Fruit fly (Drosophila melanogaster) whole organism, embryonic: ENCODE data around the gene CG11378.
A peak's percentile ranks its signal among the peaks of the same experiment; 100 is the strongest.

ENCODE experiments used
- Antp ChIP-seq: fragments of 200-800 bp; sonication (Bioruptor generic); optimal IDR thresholded peaks from 3 replicates; lab custom pipeline; 2016; ENCODE audit warnings: missing biosample characterization, missing genetic modification characterization
- Atf3 ChIP-seq: fragments of 200-800 bp; sonication (Bioruptor generic); optimal IDR thresholded peaks from 3 replicates; lab custom pipeline; 2016; ENCODE audit warnings: missing biosample characterization, missing genetic modification characterization
- Bgb ChIP-seq: fragments of 200-800 bp; sonication (Bioruptor generic); IDR thresholded peaks from 2 replicates; pipeline ENCODE4 v1.3.6; 2022; ENCODE audit warnings: missing biosample characterization, missing genetic modification characterization; ENCODE audit not compliant: partially characterized antibody
- CG1024 ChIP-seq: fragments of 200-800 bp; sonication (Bioruptor generic); IDR thresholded peaks from 2 replicates; pipeline ENCODE4 v1.3.6; 2022; ENCODE audit warnings: missing biosample characterization, missing genetic modification characterization
- CG10366 ChIP-seq: fragments of 200-800 bp; sonication (Bioruptor generic); IDR thresholded peaks from 2 replicates; pipeline ENCODE4 v1.3.6; 2022; ENCODE audit warnings: missing biosample characterization, missing genetic modification characterization
- CG11398 ChIP-seq: fragments of 200-800 bp; sonication (Bioruptor generic); optimal IDR thresholded peaks from 2 replicates; lab custom pipeline; 2016; ENCODE audit warnings: missing biosample characterization, missing genetic modification characterization
- CG11456 ChIP-seq: fragments of 200-800 bp; sonication (Bioruptor generic); IDR thresholded peaks from 3 replicates; pipeline ENCODE4 v1.3.6; 2022; ENCODE audit warnings: missing biosample characterization, missing genetic modification characterization
- CG11723 ChIP-seq: fragments of 200-800 bp; sonication (Bioruptor generic); optimal IDR thresholded peaks from 2 replicates; lab custom pipeline; 2017; ENCODE audit warnings: missing biosample characterization, mild to moderate bottlenecking, missing genetic modification characterization
- CG12659 ChIP-seq: fragments of 200-800 bp; sonication (Bioruptor generic); optimal IDR thresholded peaks from 3 replicates; lab custom pipeline; 2017; ENCODE audit warnings: mild to moderate bottlenecking, missing biosample characterization, missing genetic modification reagents, missing genetic modification characterization
- CG16813 ChIP-seq: fragments of 200-800 bp; sonication (Bioruptor generic); IDR thresholded peaks from 3 replicates; pipeline ENCODE4 v1.3.6; 2022; ENCODE audit warnings: missing biosample characterization, missing genetic modification characterization; ENCODE audit not compliant: partially characterized antibody
- CG17385 ChIP-seq: fragments of 200-800 bp; sonication (Bioruptor generic); optimal IDR thresholded peaks from 3 replicates; lab custom pipeline; 2018; ENCODE audit warnings: missing biosample characterization, mild to moderate bottlenecking, missing genetic modification characterization
- CG1792 ChIP-seq: fragments of 200-800 bp; sonication (Bioruptor generic); optimal IDR thresholded peaks from 2 replicates; lab custom pipeline; 2016; ENCODE audit warnings: missing biosample characterization, missing genetic modification characterization
- CG3065 ChIP-seq: fragments of 200-800 bp; sonication (Bioruptor generic); optimal IDR thresholded peaks from 2 replicates; lab custom pipeline; 2016; ENCODE audit warnings: missing biosample characterization, missing genetic modification characterization
- CG31224 ChIP-seq: fragments of 200-800 bp; sonication (Bioruptor generic); IDR thresholded peaks from 2 replicates; pipeline ENCODE4 v1.3.6; 2022; ENCODE audit warnings: missing biosample characterization, missing genetic modification characterization
- CG34422 ChIP-seq: fragments of 200-800 bp; sonication (Bioruptor generic); IDR thresholded peaks from 3 replicates; pipeline ENCODE4 v1.3.6; 2022; ENCODE audit warnings: missing biosample characterization, missing genetic modification characterization
- CG42726 ChIP-seq: fragments of 200-800 bp; sonication (Bioruptor generic); IDR thresholded peaks from 2 replicates; pipeline ENCODE4 v1.3.6; 2022; ENCODE audit warnings: missing biosample characterization, missing genetic modification characterization; ENCODE audit not compliant: partially characterized antibody
- CG4360 ChIP-seq: fragments of 200-800 bp; sonication (Bioruptor generic); IDR thresholded peaks from 2 replicates; pipeline ENCODE4 v1.3.6; 2022; ENCODE audit warnings: missing biosample characterization, missing genetic modification characterization
- CG6765 ChIP-seq: fragments of 200-800 bp; sonication (Bioruptor generic); optimal IDR thresholded peaks from 3 replicates; lab custom pipeline; 2017; ENCODE audit warnings: missing biosample characterization, mild to moderate bottlenecking, missing genetic modification characterization
- CG8281 ChIP-seq: fragments of 200-800 bp; sonication (Bioruptor generic); optimal IDR thresholded peaks from 2 replicates; lab custom pipeline; 2018; ENCODE audit warnings: missing biosample characterization, mild to moderate bottlenecking, missing genetic modification characterization, moderate library complexity
- CG8290 ChIP-seq, 3 experiments: fragments of 200-800 bp; sonication (Bioruptor generic); optimal IDR thresholded peaks; 2 replicates each; lab custom pipeline; 2016 to 2019; ENCODE audit warnings: missing biosample characterization in 3 of 3, missing genetic modification characterization in 3 of 3, mild to moderate bottlenecking in 2 of 3, moderate library complexity in 1 of 3
- CG8359 ChIP-seq: fragments of 200-800 bp; sonication (Bioruptor generic); optimal IDR thresholded peaks from 2 replicates; lab custom pipeline; 2017; ENCODE audit warnings: missing biosample characterization, mild to moderate bottlenecking, missing genetic modification characterization, borderline replicate concordance
- CTCF ChIP-seq: fragments of 200-800 bp; sonication (Bioruptor generic); optimal IDR thresholded peaks from 2 replicates; lab custom pipeline; 2017; ENCODE audit warnings: missing biosample characterization, mild to moderate bottlenecking, missing genetic modification characterization, moderate library complexity
- CoRest ChIP-seq: fragments of 200-800 bp; sonication (Bioruptor generic); optimal IDR thresholded peaks from 3 replicates; lab custom pipeline; 2018; ENCODE audit warnings: missing biosample characterization, mild to moderate bottlenecking, missing genetic modification characterization, moderate library complexity
- D19B ChIP-seq: fragments of 200-800 bp; sonication (Bioruptor generic); optimal IDR thresholded peaks from 2 replicates; lab custom pipeline; 2017; ENCODE audit warnings: missing biosample characterization, mild to moderate bottlenecking, missing genetic modification characterization
- Deaf1 ChIP-seq: fragments of 200-800 bp; optimal IDR thresholded peaks from 3 replicates; lab custom pipeline; 2019; ENCODE audit warnings: missing biosample characterization, mild to moderate bottlenecking, missing genetic modification characterization, moderate library complexity
- Doc3 ChIP-seq: fragments of 200-800 bp; sonication (Bioruptor generic); IDR thresholded peaks from 3 replicates; pipeline ENCODE4 v1.3.6; 2022; ENCODE audit warnings: missing biosample characterization, missing genetic modification characterization; ENCODE audit not compliant: partially characterized antibody
- Elba2 ChIP-seq: fragments of 200-800 bp; sonication (Bioruptor generic); optimal IDR thresholded peaks from 3 replicates; lab custom pipeline; 2016; ENCODE audit warnings: missing biosample characterization, missing genetic modification characterization
- Ets65A ChIP-seq: fragments of 200-800 bp; sonication (Bioruptor generic); peaks from one replicate; lab custom pipeline; 2016; ENCODE audit warnings: missing biosample characterization, missing genetic modification characterization
- HmgZ ChIP-seq: fragments of 200-800 bp; sonication (Bioruptor generic); optimal IDR thresholded peaks from 2 replicates; lab custom pipeline; 2018; ENCODE audit warnings: missing biosample characterization, mild to moderate bottlenecking, missing genetic modification characterization
- ac ChIP-seq: fragments of 200-800 bp; sonication (Bioruptor generic); optimal IDR thresholded peaks from 3 replicates; lab custom pipeline; 2017; ENCODE audit warnings: missing biosample characterization, mild to moderate bottlenecking, missing genetic modification characterization
- az2 ChIP-seq: fragments of 200-800 bp; sonication (Bioruptor generic); optimal IDR thresholded peaks from 3 replicates; lab custom pipeline; 2016; ENCODE audit warnings: missing biosample characterization, missing genetic modification characterization
- bab2 ChIP-seq: fragments of 200-800 bp; sonication (Bioruptor generic); optimal IDR thresholded peaks from 2 replicates; lab custom pipeline; 2016; ENCODE audit warnings: missing biosample characterization, missing genetic modification characterization
- cg ChIP-seq: fragments of 200-800 bp; sonication (Bioruptor generic); optimal IDR thresholded peaks from 3 replicates; lab custom pipeline; 2019; ENCODE audit warnings: missing biosample characterization, mild to moderate bottlenecking, missing genetic modification characterization, moderate library complexity
- chif ChIP-seq, 2 experiments: fragments of 200-800 bp; sonication (Bioruptor generic); optimal IDR thresholded peaks; 3 replicates each; lab custom pipeline; 2016; ENCODE audit warnings: missing biosample characterization in 2 of 2, missing genetic modification characterization in 2 of 2
- chinmo ChIP-seq: fragments of 200-800 bp; sonication (Bioruptor generic); IDR thresholded peaks from 4 replicates; pipeline ENCODE4 v1.3.6; 2022; ENCODE audit warnings: missing biosample characterization, missing genetic modification characterization; ENCODE audit not compliant: partially characterized antibody
- crc ChIP-seq: fragments of 200-800 bp; sonication (Bioruptor generic); optimal IDR thresholded peaks from 2 replicates; lab custom pipeline; 2016; ENCODE audit warnings: missing biosample characterization, missing genetic modification characterization
- crol ChIP-seq: fragments of 200-800 bp; sonication (Bioruptor generic); IDR thresholded peaks from 2 replicates; pipeline ENCODE4 v1.3.6; 2022; ENCODE audit warnings: missing biosample characterization, missing genetic modification characterization
- dimm ChIP-seq: fragments of 200-800 bp; sonication (Bioruptor generic); IDR thresholded peaks from 2 replicates; pipeline ENCODE4 v1.3.6; 2022; ENCODE audit warnings: missing biosample characterization, missing genetic modification characterization
- fd3F ChIP-seq: fragments of 200-800 bp; sonication (Bioruptor generic); optimal IDR thresholded peaks from 2 replicates; lab custom pipeline; 2018; ENCODE audit warnings: missing biosample characterization, mild to moderate bottlenecking, missing genetic modification characterization, moderate library complexity
- nerfin-1 ChIP-seq: fragments of 200-800 bp; sonication (Bioruptor generic); optimal IDR thresholded peaks from 3 replicates; lab custom pipeline; 2019; ENCODE audit warnings: missing biosample characterization, mild to moderate bottlenecking, missing genetic modification characterization, moderate library complexity
- nmo ChIP-seq: fragments of 200-800 bp; sonication (Bioruptor generic); optimal IDR thresholded peaks from 2 replicates; lab custom pipeline; 2018; ENCODE audit warnings: missing biosample characterization, mild to moderate bottlenecking, missing genetic modification characterization, moderate library complexity
- pho ChIP-seq: fragments of 200-800 bp; sonication (Bioruptor generic); optimal IDR thresholded peaks from 2 replicates; lab custom pipeline; 2016; ENCODE audit warnings: missing biosample characterization, missing genetic modification characterization
- rib ChIP-seq: fragments of 200-800 bp; sonication (Bioruptor generic); IDR thresholded peaks from 2 replicates; pipeline ENCODE4 v1.3.6; 2022; ENCODE audit warnings: missing biosample characterization, missing genetic modification characterization
- row ChIP-seq: fragments of 200-800 bp; sonication (Bioruptor generic); IDR thresholded peaks from 3 replicates; pipeline ENCODE4 v1.3.6; 2022; ENCODE audit warnings: missing biosample characterization, missing genetic modification characterization
- sr ChIP-seq: fragments of 200-800 bp; sonication (Bioruptor generic); IDR thresholded peaks from 3 replicates; pipeline ENCODE4 v1.3.6; 2022; ENCODE audit warnings: missing biosample characterization, missing genetic modification characterization
- stc ChIP-seq: fragments of 200-800 bp; sonication (Bioruptor generic); IDR thresholded peaks from 2 replicates; pipeline ENCODE4 v1.3.6; 2022; ENCODE audit warnings: missing biosample characterization, missing genetic modification characterization
- wek ChIP-seq: fragments of 200-800 bp; sonication (Bioruptor generic); optimal IDR thresholded peaks from 3 replicates; lab custom pipeline; 2018; ENCODE audit warnings: missing biosample characterization, mild to moderate bottlenecking, missing genetic modification characterization, moderate library complexity
- zf30C ChIP-seq: fragments of 200-800 bp; sonication (Bioruptor generic); optimal IDR thresholded peaks from 3 replicates; lab custom pipeline; 2018; ENCODE audit warnings: missing biosample characterization, mild to moderate bottlenecking, missing genetic modification characterization

The CG11378 gene

DNA sequence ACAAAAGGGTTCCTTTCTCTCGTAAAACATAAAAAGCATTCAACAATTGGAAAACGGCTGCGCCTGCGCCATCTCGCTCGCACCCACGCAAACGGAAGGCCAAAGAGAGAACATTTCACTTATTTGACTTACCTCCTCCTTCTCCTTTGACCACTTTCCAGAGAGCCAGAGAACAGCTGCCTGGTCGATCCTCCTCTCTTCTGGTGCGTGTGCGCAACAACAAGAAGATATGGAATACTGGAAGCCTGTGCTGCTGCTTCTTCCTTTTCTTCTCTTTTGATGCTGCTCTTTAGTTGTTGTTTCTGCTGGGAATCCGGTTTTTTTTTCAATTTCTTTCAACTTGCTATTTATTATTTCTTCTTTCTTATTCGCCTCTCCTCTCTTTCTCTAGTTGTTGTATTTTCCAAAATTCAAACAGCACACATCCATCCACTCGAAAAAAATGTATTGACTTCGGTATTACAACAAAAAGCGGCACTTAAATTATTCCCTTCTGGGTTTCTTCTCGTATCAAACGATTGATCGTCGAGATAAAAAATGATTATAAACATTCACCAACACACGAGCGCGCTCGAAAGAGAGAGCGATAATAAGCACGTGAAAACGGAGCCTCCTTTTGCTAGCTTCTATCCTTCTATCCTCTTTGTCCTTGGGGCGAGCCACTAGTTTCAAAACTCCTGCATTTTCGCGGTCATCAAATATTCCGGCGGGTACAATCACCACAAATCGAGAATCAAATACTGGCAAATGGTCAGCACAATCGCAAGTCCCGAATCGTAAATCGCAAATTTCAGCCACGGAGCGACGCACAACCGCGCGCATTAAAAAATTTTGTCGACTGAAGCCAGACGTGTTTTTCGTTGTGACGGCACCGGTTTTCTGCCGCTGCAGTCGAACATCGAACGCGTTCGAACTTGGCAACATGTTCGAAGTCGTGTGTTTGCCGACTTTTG, 36.3 kb upstream of the CG11378 start, which contains the start of gene CG3655 (continued):
- TF ChIP-seq HmgZ (tag; lab: Kevin White, UChicago) (no peak), CG11398 (GFP tag; lab: Kevin White, UChicago) (no peak), CG8281 (no peak), CG16813 (GFP tag; lab: Robert Waterston, UW) (no peak), CG11723 (GFP tag; lab: Kevin White, UChicago) (no peak), CG12659 (no peak), Ets65A (GFP tag; lab: Kevin White, UChicago) (peak; percentile 2), CG1024 (GFP tag; lab: Robert Waterston, UW) (no peak), Deaf1 (no peak), row (no peak), crc (no peak), stc (GFP tag; lab: Robert Waterston, UW) (0 out of 2 replicates have a peak, but pooled peaks have one; percentile 20), ac (GFP tag; lab: Kevin White, UChicago) (no peak), zf30C (GFP tag; lab: Kevin White, UChicago) (peak; percentile 48), CG4360 (GFP tag; lab: Robert Waterston, UW) (peak; percentile 75), CG10366 (GFP tag; lab: Robert Waterston, UW) (no peak), Elba2 (GFP tag; lab: Kevin White, UChicago) (peak; percentile 49), chinmo (0 out of 4 replicates have a peak, but pooled peaks have one; percentile 73), CG17385 (peak; percentile 74), CG1792 (no peak), dimm (GFP tag; lab: Robert Waterston, UW) (no peak), CG6765 (GFP tag; lab: Kevin White, UChicago) (no peak), sr (GFP tag; lab: Robert Waterston, UW) (no peak), bab2 (GFP tag; lab: Kevin White, UChicago) (no peak), cg (peak; percentile 1), CG42726 (GFP tag; lab: Robert Waterston, UW) (0 out of 2 replicates have a peak, but pooled peaks have one; percentile 15), Bgb (GFP tag; lab: Robert Waterston, UW) (0 out of 2 replicates have a peak, but pooled peaks have one; percentile 21), chif (GFP tag; optimal IDR thresholded peaks at IDR 0.05; lab: Kevin White, UChicago) (no peak), pho (GFP tag; lab: Kevin White, UChicago) (no peak), az2 (no peak), CG31224 (no peak), D19B (GFP tag; lab: Kevin White, UChicago) (no peak), Atf3 (GFP tag; lab: Kevin White, UChicago) (no peak), CG8290 (GFP tag; optimal IDR thresholded peaks at IDR 0.05; lab: Kevin White, UChicago) (no peak), CG8290 (tag; optimal IDR thresholded peaks at IDR 0.05; lab: Kevin White, UChicago) (peak in 1 of 2 experiments; percentile 25), CG8359 (GFP tag; lab: Kevin White, UChicago) (no peak), nerfin-1 (tag; lab: Kevin White, UChicago) (no peak), CTCF (GFP tag; lab: Kevin White, UChicago) (no peak), CG34422 (GFP tag; lab: Robert Waterston, UW) (peak; percentile 36; the same call in 1 of the 3 replicates), rib (GFP tag; lab: Robert Waterston, UW) (0 out of 2 replicates have a peak, but pooled peaks have one; percentile 35), crol (0 out of 2 replicates have a peak, but pooled peaks have one; percentile 18), Doc3 (no peak), CoRest (tag; lab: Kevin White, UChicago) (no peak), fd3F (GFP tag; lab: Kevin White, UChicago) (no peak), Antp (GFP tag; lab: Kevin White, UChicago) (no peak), CG11456 (GFP tag; lab: Robert Waterston, UW) (no peak), wek (no peak), nmo (GFP tag; lab: Kevin White, UChicago) (no peak), CG3065 (GFP tag; lab: Kevin White, UChicago) (no peak)
